Fruit fly (Drosophila melanogaster) whole organism, wandering third instar larva: ENCODE data around the gene mRpL17.

Experiments
- CG32264 ChIP-seq: fragments of 200-800 bp; sonication (Bioruptor generic); optimal IDR thresholded peaks from 2 replicates; lab custom pipeline; 2016; ENCODE audit warnings: missing biosample characterization, missing genetic modification characterization
- CG9705 ChIP-seq: fragments of 200-800 bp; sonication (Bioruptor generic); optimal IDR thresholded peaks from 2 replicates; lab custom pipeline; 2018; ENCODE audit warnings: missing biosample characterization, mild to moderate bottlenecking, missing genetic modification characterization
- CrebA ChIP-seq: fragments of 200-800 bp; sonication (Bioruptor generic); optimal IDR thresholded peaks from 2 replicates; lab custom pipeline; 2016; ENCODE audit warnings: missing biosample characterization, mild to moderate bottlenecking, missing genetic modification characterization, borderline replicate concordance
- Dif ChIP-seq: fragments of 200-275, 200-300 bp; sonication (Bioruptor generic); optimal IDR thresholded peaks from 2 replicates; lab custom pipeline; 2018; ENCODE audit warnings: missing biosample characterization, missing genetic modification characterization; ENCODE audit not compliant: partially characterized antibody
- GATAd ChIP-seq: sonication (Bioruptor generic); optimal IDR thresholded peaks from 2 replicates; lab custom pipeline; 2016; ENCODE audit warnings: missing biosample characterization, missing genetic modification characterization
- HLH106 ChIP-seq: fragments of 200-800 bp; optimal IDR thresholded peaks from 3 replicates; lab custom pipeline; 2019; ENCODE audit warnings: missing biosample characterization, mild to moderate bottlenecking, missing genetic modification characterization, moderate library complexity
- Hnf4 ChIP-seq: fragments of 200-800 bp; sonication (Bioruptor generic); optimal IDR thresholded peaks from 2 replicates; lab custom pipeline; 2016; ENCODE audit warnings: missing biosample characterization, mild to moderate bottlenecking, missing genetic modification characterization
- Hr83 ChIP-seq: fragments of 200-300 bp; sonication (Bioruptor generic); optimal IDR thresholded peaks from 2 replicates; lab custom pipeline; 2016; ENCODE audit warnings: missing biosample characterization, mild to moderate bottlenecking, missing genetic modification characterization, moderate library complexity; ENCODE audit not compliant: poor library complexity, severe bottlenecking
- Jra ChIP-seq: sonication (Bioruptor generic); optimal IDR thresholded peaks from 2 replicates; lab custom pipeline; 2016; ENCODE audit warnings: missing biosample characterization, missing genetic modification characterization
- Mio ChIP-seq: sonication (Bioruptor generic); optimal IDR thresholded peaks from 2 replicates; lab custom pipeline; 2016; ENCODE audit warnings: missing biosample characterization, missing genetic modification characterization
- Myc ChIP-seq: fragments of >200 bp; optimal IDR thresholded peaks from 2 replicates; lab custom pipeline; 2017
- N ChIP-seq: fragments of >200 bp; optimal IDR thresholded peaks from 2 replicates; lab custom pipeline; 2018; ENCODE audit warnings: missing biosample characterization, missing external identifiers, missing genetic modification characterization
- OdsH ChIP-seq: fragments of 200-800 bp; sonication (Bioruptor generic); optimal IDR thresholded peaks from 2 replicates; lab custom pipeline; 2016; ENCODE audit warnings: missing biosample characterization, mild to moderate bottlenecking, missing genetic modification characterization
- Rel ChIP-seq, 2 experiments: fragments of 200-800 bp; sonication (Bioruptor generic) in 1 of 2; optimal IDR thresholded peaks; 2 replicates in 1 of 2; 3 replicates in 1 of 2; lab custom pipeline; 2016 to 2019; ENCODE audit warnings: mild to moderate bottlenecking in 2 of 2, missing biosample characterization in 2 of 2, missing genetic modification characterization in 2 of 2, moderate library complexity in 1 of 2
- Sp1 ChIP-seq: fragments of 200-800 bp; sonication (Bioruptor generic); optimal IDR thresholded peaks from 3 replicates; lab custom pipeline; 2019; ENCODE audit warnings: missing biosample characterization, mild to moderate bottlenecking, missing genetic modification characterization, moderate library complexity
- br ChIP-seq: fragments of 200-800 bp; sonication (Bioruptor generic); optimal IDR thresholded peaks from 2 replicates; lab custom pipeline; 2016; ENCODE audit warnings: missing biosample characterization, missing genetic modification characterization
- brk ChIP-seq: fragments of 200-800 bp; sonication (Bioruptor generic); optimal IDR thresholded peaks from 2 replicates; lab custom pipeline; 2016; ENCODE audit warnings: missing biosample characterization, mild to moderate bottlenecking, missing genetic modification characterization
- dl ChIP-seq, 2 experiments: fragments of 175-275, 200-275 bp in 1 of 2; fragments of 200-275 bp in 1 of 2; sonication (Bioruptor generic); optimal IDR thresholded peaks; lab custom pipeline; 2018; ENCODE audit warnings: mild to moderate bottlenecking in 2 of 2, missing biosample characterization in 2 of 2, missing genetic modification characterization in 2 of 2, moderate library complexity in 2 of 2; ENCODE audit not compliant: partially characterized antibody in 2 of 2, insufficient read depth in 1 of 2
- dmrt93B ChIP-seq: fragments of 200-800 bp; sonication (Bioruptor generic); optimal IDR thresholded peaks from 2 replicates; lab custom pipeline; 2018; ENCODE audit warnings: missing biosample characterization, mild to moderate bottlenecking, missing genetic modification characterization
- ey ChIP-seq: fragments of 200-800 bp; sonication (Bioruptor generic); optimal IDR thresholded peaks from 2 replicates; lab custom pipeline; 2016; ENCODE audit warnings: missing biosample characterization, missing genetic modification characterization
- foxo ChIP-seq, 2 experiments: fragments of 200-800 bp; sonication (Bioruptor generic); optimal IDR thresholded peaks; 2 replicates in 1 of 2; 3 replicates in 1 of 2; lab custom pipeline; 2016 to 2017; ENCODE audit warnings: missing biosample characterization in 2 of 2, missing genetic modification characterization in 2 of 2
- fru ChIP-seq: fragments of 200-800 bp; sonication (Bioruptor generic); optimal IDR thresholded peaks from 3 replicates; lab custom pipeline; 2016; ENCODE audit warnings: missing biosample characterization, mild to moderate bottlenecking, missing genetic modification characterization
- h ChIP-seq: fragments of 200-800 bp; sonication (Bioruptor generic); optimal IDR thresholded peaks from 3 replicates; lab custom pipeline; 2016; ENCODE audit warnings: missing biosample characterization, mild to moderate bottlenecking, missing genetic modification characterization
- jim ChIP-seq: fragments of 175-275, 200-325 bp; sonication (Bioruptor generic); optimal IDR thresholded peaks from 2 replicates; lab custom pipeline; 2016; ENCODE audit warnings: missing biosample characterization, mild to moderate bottlenecking, missing genetic modification characterization
- lola ChIP-seq: fragments of >200 bp; optimal IDR thresholded peaks from 2 replicates; lab custom pipeline; 2017; ENCODE audit warnings: missing biosample characterization, missing genetic modification characterization
- pan ChIP-seq: fragments of >200 bp; optimal IDR thresholded peaks from 2 replicates; lab custom pipeline; 2017
- psq ChIP-seq: fragments of 200-800 bp; sonication (Bioruptor generic); optimal IDR thresholded peaks from 3 replicates; lab custom pipeline; 2017; ENCODE audit warnings: missing biosample characterization, mild to moderate bottlenecking, missing genetic modification characterization, moderate library complexity
- rgr ChIP-seq: fragments of 200-800 bp; sonication (Bioruptor generic); optimal IDR thresholded peaks from 3 replicates; lab custom pipeline; 2016; ENCODE audit warnings: missing biosample characterization, mild to moderate bottlenecking, missing genetic modification characterization
- sage ChIP-seq: fragments of 200-800 bp; sonication (Bioruptor generic); optimal IDR thresholded peaks from 2 replicates; lab custom pipeline; 2016; ENCODE audit warnings: missing biosample characterization, mild to moderate bottlenecking, missing genetic modification characterization
- sv ChIP-seq: fragments of 200-800 bp; sonication (Bioruptor generic); optimal IDR thresholded peaks from 3 replicates; lab custom pipeline; 2016; ENCODE audit warnings: missing biosample characterization, missing genetic modification characterization
- woc ChIP-seq: sonication (Bioruptor generic); optimal IDR thresholded peaks from 2 replicates; lab custom pipeline; 2016; ENCODE audit warnings: missing biosample characterization, mild to moderate bottlenecking, missing genetic modification characterization

The mRpL17 gene

DNA sequence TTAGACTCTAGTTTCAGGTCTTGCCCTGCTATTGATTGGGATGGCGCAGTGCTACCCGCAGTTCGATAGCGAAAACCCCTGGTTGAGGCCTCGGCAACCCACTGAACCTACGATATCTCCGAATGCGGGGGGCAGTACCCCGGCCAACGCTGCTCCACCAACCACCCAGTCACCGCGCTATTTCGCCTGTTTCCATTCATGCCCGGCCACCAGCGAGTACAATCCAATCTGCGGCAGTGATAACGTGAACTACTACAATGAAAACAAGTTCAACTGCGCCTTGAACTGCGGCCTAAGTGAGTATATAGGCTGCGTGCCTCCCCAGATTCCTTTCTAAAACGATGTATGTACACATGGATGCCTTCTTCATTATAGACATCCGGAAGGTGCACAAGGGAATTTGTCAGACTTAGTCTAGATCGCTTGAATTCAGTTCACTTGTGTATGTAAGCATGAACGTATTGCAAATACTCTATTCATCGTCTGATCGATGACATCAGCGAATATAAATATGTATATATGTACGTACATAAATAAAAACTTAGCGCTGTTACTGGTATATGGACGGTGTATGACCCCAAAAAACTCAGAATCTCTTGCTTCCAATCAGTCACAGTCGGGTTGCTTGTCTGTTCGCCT is 47.0 kb upstream of the mRpL17 start, which contains the start of gene CG13877:
TSS of gene CG13877 (plus strand) at position 589 of the 639 bp plus-strand sequence.
- TF ChIP-seq Rel (GFP tag; optimal IDR thresholded peaks at IDR 0.05; lab: Kevin White, UChicago) (no peak), Rel (tag; optimal IDR thresholded peaks at IDR 0.05; lab: Kevin White, UChicago) (no peak), Hnf4 (GFP tag; lab: Kevin White, UChicago) (no peak), pan (lab: Kevin White, UChicago) (no peak), lola (GFP tag; lab: Kevin White, UChicago) (no peak), fru (GFP tag; lab: Kevin White, UChicago) (no peak), GATAd (GFP tag; lab: Kevin White, UChicago) (no peak), Mio (no peak), dl (GFP tag; optimal IDR thresholded peaks at IDR 0.05; lab: Kevin White, UChicago; ENCODE audit: insufficient read depth in 1 of 2, partially characterized antibody in 2 of 2) (no peak), brk (GFP tag; lab: Kevin White, UChicago) (no peak), rgr (GFP tag; lab: Kevin White, UChicago) (no peak), CG9705 (GFP tag; lab: Kevin White, UChicago) (no peak), h (GFP tag; lab: Kevin White, UChicago) (no peak), br (GFP tag; lab: Kevin White, UChicago) (no peak), CrebA (GFP tag; lab: Kevin White, UChicago) (no peak), N (GFP tag; lab: Kevin White, UChicago) (no peak), jim (GFP tag; lab: Kevin White, UChicago) (no peak), ey (GFP tag; lab: Kevin White, UChicago) (no peak), woc (GFP tag; lab: Kevin White, UChicago) (no peak), foxo (GFP tag; optimal IDR thresholded peaks at IDR 0.05; lab: Kevin White, UChicago) (no peak)

DNA sequence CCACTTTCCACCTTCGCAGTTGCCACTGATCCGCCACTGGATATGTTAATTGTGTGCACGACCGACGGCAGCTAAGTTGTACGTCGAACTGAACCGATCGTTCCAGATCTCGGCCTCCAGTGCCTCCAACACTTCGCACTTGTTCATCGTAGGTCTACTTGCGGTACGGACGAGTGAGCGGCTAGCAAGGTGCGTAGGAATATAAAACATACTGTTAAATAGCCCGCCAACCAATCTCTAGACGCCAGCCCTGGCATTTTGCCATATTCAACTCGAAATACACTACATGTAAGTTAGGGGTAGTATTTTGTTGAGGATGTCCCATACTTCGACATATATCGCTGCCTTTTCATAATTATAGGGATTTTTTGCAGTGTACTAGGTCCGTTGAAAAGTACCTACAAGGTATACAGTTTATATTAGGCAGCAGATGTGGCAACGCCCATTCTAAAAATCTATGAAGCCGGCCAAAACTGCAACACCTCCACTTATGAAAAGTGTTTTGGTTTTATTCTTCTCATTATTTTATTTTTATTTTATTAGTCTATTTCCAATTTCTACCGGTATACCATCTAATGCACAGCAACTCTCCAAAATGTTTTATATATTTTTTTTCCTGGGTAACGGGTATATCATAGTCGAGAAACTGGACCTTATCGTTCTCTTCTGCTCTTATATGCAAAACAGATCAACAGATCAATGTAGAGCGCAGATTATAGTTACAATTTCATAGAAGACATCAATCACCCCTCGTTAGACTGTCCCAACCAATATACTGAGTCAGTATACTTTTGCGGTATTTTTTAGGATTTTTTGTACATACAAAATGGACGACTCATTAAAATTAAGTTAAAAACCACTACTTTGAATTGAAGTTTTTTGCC is 41.3 kb upstream of the mRpL17 start, which contains the start of the genes pyx and CG33229:
TSS of gene pyx (minus strand) at position 51 of the 884 bp plus-strand sequence.
TSS of gene CG33229 (plus strand) at position 834 of the 884 bp plus-strand sequence.
- TF ChIP-seq lola (GFP tag; lab: Kevin White, UChicago), result no peak
- TF ChIP-seq dmrt93B (GFP tag; lab: Kevin White, UChicago), result peak; percentile 73
- peak; percentile 63 for TF ChIP-seq Hr83 (GFP tag; lab: Kevin White, UChicago)
- TF ChIP-seq sage, result peak; percentile 44
- peak; percentile 73 for TF ChIP-seq h (GFP tag; lab: Kevin White, UChicago)
- TF ChIP-seq GATAd (GFP tag; lab: Kevin White, UChicago), result no peak
- peak; percentile 67 for TF ChIP-seq CG9705 (GFP tag; lab: Kevin White, UChicago)
- TF ChIP-seq ey (GFP tag; lab: Kevin White, UChicago), result peak; percentile 77
- peak; percentile 60 for TF ChIP-seq OdsH
- TF ChIP-seq CG32264 (GFP tag; lab: Kevin White, UChicago), result no peak
- peak; percentile 61 for TF ChIP-seq Sp1
- peak; percentile 3 for TF ChIP-seq Rel (GFP tag; optimal IDR thresholded peaks at IDR 0.05; lab: Kevin White, UChicago)
- TF ChIP-seq Rel (tag; optimal IDR thresholded peaks at IDR 0.05; lab: Kevin White, UChicago), result no peak
- TF ChIP-seq Mio, result no peak
- no peak for TF ChIP-seq CrebA (GFP tag; lab: Kevin White, UChicago)
- TF ChIP-seq rgr (GFP tag; lab: Kevin White, UChicago), result peak; percentile 58
- peak; percentile 82 for TF ChIP-seq sv (GFP tag; lab: Kevin White, UChicago)
- TF ChIP-seq woc (GFP tag; lab: Kevin White, UChicago), result peak; percentile 37
- TF ChIP-seq psq (GFP tag; lab: Kevin White, UChicago), result peak; percentile 53
- peak; percentile 17 for TF ChIP-seq jim (GFP tag; lab: Kevin White, UChicago)
- no peak for TF ChIP-seq N (GFP tag; lab: Kevin White, UChicago)
- peak; percentile 85 for TF ChIP-seq HLH106 (tag; lab: Kevin White, UChicago)
- peak; percentile 4 for TF ChIP-seq Hnf4 (GFP tag; lab: Kevin White, UChicago)
- no peak for TF ChIP-seq Jra (GFP tag; lab: Kevin White, UChicago)
- peak in 1 of 2 experiments; percentile 81 for TF ChIP-seq foxo (GFP tag; optimal IDR thresholded peaks at IDR 0.05; lab: Kevin White, UChicago)
- no peak for TF ChIP-seq pan (lab: Kevin White, UChicago)
- TF ChIP-seq Myc (lab: Kevin White, UChicago), result no peak
- TF ChIP-seq Dif, result no peak
- peak; percentile 68 for TF ChIP-seq br (GFP tag; lab: Kevin White, UChicago)
- peak; percentile 74 for TF ChIP-seq fru (GFP tag; lab: Kevin White, UChicago)
